Fruit fly (Drosophila melanogaster) whole organism, embryonic: ENCODE results near the gene CG12012.

ENCODE experiments used
- C15 ChIP-seq: fragments of 200-800 bp; sonication (Bioruptor generic); IDR thresholded peaks from 3 replicates; pipeline ENCODE4 v1.3.6; 2022; ENCODE audit warnings: missing biosample characterization, missing genetic modification characterization
- CG10565 ChIP-seq: fragments of 200-800 bp; sonication (Bioruptor generic); optimal IDR thresholded peaks from 3 replicates; lab custom pipeline; 2016; ENCODE audit warnings: missing biosample characterization, mild to moderate bottlenecking, missing genetic modification characterization
- CG10959 ChIP-seq: fragments of 200-800 bp; sonication (Bioruptor generic); IDR thresholded peaks from 2 replicates; pipeline ENCODE4 v1.3.6; 2022; ENCODE audit warnings: missing biosample characterization, missing genetic modification characterization
- CG11504 ChIP-seq: fragments of 200-800 bp; sonication (Bioruptor generic); optimal IDR thresholded peaks from 3 replicates; lab custom pipeline; 2019; ENCODE audit warnings: missing biosample characterization, mild to moderate bottlenecking, missing genetic modification characterization, moderate library complexity
- CG12071 ChIP-seq: fragments of 200-800 bp; sonication (Bioruptor generic); optimal IDR thresholded peaks from 3 replicates; lab custom pipeline; 2018; ENCODE audit warnings: missing biosample characterization, mild to moderate bottlenecking, missing genetic modification characterization
- CG12769 ChIP-seq: fragments of 200-800 bp; sonication (Bioruptor generic); optimal IDR thresholded peaks from 2 replicates; lab custom pipeline; 2019; ENCODE audit warnings: missing biosample characterization, mild to moderate bottlenecking, missing genetic modification characterization, moderate library complexity
- CG13296 ChIP-seq: fragments of 200-800 bp; sonication (Bioruptor generic); optimal IDR thresholded peaks from 3 replicates; lab custom pipeline; 2018; ENCODE audit warnings: missing biosample characterization, mild to moderate bottlenecking, missing genetic modification characterization
- CG14667 ChIP-seq: fragments of 200-800 bp; sonication (Bioruptor generic); IDR thresholded peaks from 2 replicates; pipeline ENCODE4 v1.3.6; 2022; ENCODE audit warnings: missing biosample characterization, missing genetic modification characterization
- CG15269 ChIP-seq: fragments of 200-800 bp; sonication (Bioruptor generic); optimal IDR thresholded peaks from 2 replicates; lab custom pipeline; 2018; ENCODE audit warnings: missing biosample characterization, mild to moderate bottlenecking, missing genetic modification characterization, moderate library complexity
- CG1603 ChIP-seq: fragments of 200-800 bp; sonication (Bioruptor generic); optimal IDR thresholded peaks from 2 replicates; lab custom pipeline; 2019; ENCODE audit warnings: missing biosample characterization, mild to moderate bottlenecking, missing genetic modification characterization, moderate library complexity
- CG1832 ChIP-seq: fragments of 200-800 bp; sonication (Bioruptor generic); optimal IDR thresholded peaks from 2 replicates; lab custom pipeline; 2017; ENCODE audit warnings: missing biosample characterization, mild to moderate bottlenecking, missing genetic modification characterization, inconsistent platforms
- CG2712 ChIP-seq: fragments of 200-800 bp; optimal IDR thresholded peaks from 3 replicates; lab custom pipeline; 2019; ENCODE audit warnings: missing biosample characterization, mild to moderate bottlenecking, missing genetic modification characterization, moderate library complexity
- CG31224 ChIP-seq: fragments of 200-800 bp; sonication (Bioruptor generic); IDR thresholded peaks from 2 replicates; pipeline ENCODE4 v1.3.6; 2022; ENCODE audit warnings: missing biosample characterization, missing genetic modification characterization
- CG31388 ChIP-seq: fragments of 200-800 bp; sonication (Bioruptor generic); optimal IDR thresholded peaks from 2 replicates; lab custom pipeline; 2016; ENCODE audit warnings: missing biosample characterization, missing genetic modification characterization
- CG31441 ChIP-seq: fragments of 200-800 bp; sonication (Bioruptor generic); IDR thresholded peaks from 2 replicates; pipeline ENCODE4 v1.3.6; 2022; ENCODE audit warnings: missing biosample characterization, missing genetic modification characterization
- CG3281 ChIP-seq: fragments of 200-800 bp; sonication (Bioruptor generic); optimal IDR thresholded peaks from 3 replicates; lab custom pipeline; 2017; ENCODE audit warnings: missing biosample characterization, mild to moderate bottlenecking, missing genetic modification characterization
- CG42726 ChIP-seq: fragments of 200-800 bp; sonication (Bioruptor generic); IDR thresholded peaks from 2 replicates; pipeline ENCODE4 v1.3.6; 2022; ENCODE audit warnings: missing biosample characterization, missing genetic modification characterization; ENCODE audit not compliant: partially characterized antibody
- CG4282 ChIP-seq: fragments of 200-800 bp; sonication (Bioruptor generic); optimal IDR thresholded peaks from 2 replicates; lab custom pipeline; 2016; ENCODE audit warnings: missing biosample characterization, missing genetic modification characterization
- CG4707 ChIP-seq: fragments of 200-800 bp; sonication (Bioruptor generic); optimal IDR thresholded peaks from 2 replicates; lab custom pipeline; 2018; ENCODE audit warnings: missing biosample characterization, mild to moderate bottlenecking, missing genetic modification characterization, moderate library complexity
- CG6654 ChIP-seq: fragments of 200-800 bp; sonication (Bioruptor generic); optimal IDR thresholded peaks from 2 replicates; lab custom pipeline; 2017; ENCODE audit warnings: missing biosample characterization, mild to moderate bottlenecking, missing genetic modification characterization
- CG7928 ChIP-seq: fragments of 200-800 bp; sonication (Bioruptor generic); optimal IDR thresholded peaks from 2 replicates; lab custom pipeline; 2017; ENCODE audit warnings: missing biosample characterization, mild to moderate bottlenecking, missing genetic modification characterization
- Dbx ChIP-seq: fragments of 200-800 bp; sonication (Bioruptor generic); IDR thresholded peaks from 3 replicates; pipeline ENCODE4 v1.3.6; 2022; ENCODE audit warnings: missing biosample characterization, missing genetic modification characterization
- Drgx ChIP-seq: fragments of 200-800 bp; sonication (Bioruptor generic); IDR thresholded peaks from 2 replicates; pipeline ENCODE4 v1.3.6; 2022; ENCODE audit warnings: missing biosample characterization, missing genetic modification characterization
- Elba2 ChIP-seq: fragments of 200-800 bp; sonication (Bioruptor generic); optimal IDR thresholded peaks from 3 replicates; lab custom pipeline; 2016; ENCODE audit warnings: missing biosample characterization, missing genetic modification characterization
- Fer3 ChIP-seq: fragments of 200-800 bp; sonication (Bioruptor generic); optimal IDR thresholded peaks from 2 replicates; lab custom pipeline; 2018; ENCODE audit warnings: missing biosample characterization, mild to moderate bottlenecking, missing genetic modification characterization, moderate library complexity
- Hand ChIP-seq: fragments of 200-800 bp; sonication (Bioruptor generic); optimal IDR thresholded peaks from 2 replicates; lab custom pipeline; 2017; ENCODE audit warnings: mild to moderate bottlenecking, missing biosample characterization, missing genetic modification reagents, missing genetic modification characterization
- Jarid2 ChIP-seq: fragments of 200-800 bp; sonication (Bioruptor generic); optimal IDR thresholded peaks from 3 replicates; lab custom pipeline; 2017; ENCODE audit warnings: mild to moderate bottlenecking, missing biosample characterization, missing genetic modification reagents, missing genetic modification characterization
- Kr ChIP-seq: fragments of 200-800 bp; sonication (Bioruptor generic); optimal IDR thresholded peaks from 2 replicates; lab custom pipeline; 2017; ENCODE audit warnings: missing biosample characterization, mild to moderate bottlenecking, missing genetic modification characterization
- Lpt ChIP-seq: fragments of >200 bp; optimal IDR thresholded peaks from 2 replicates; lab custom pipeline; 2018; ENCODE audit warnings: missing biosample characterization, missing genetic modification characterization
- Mrtf ChIP-seq: fragments of 200-800 bp; sonication (Bioruptor generic); IDR thresholded peaks from 3 replicates; pipeline ENCODE4 v1.3.6; 2022; ENCODE audit warnings: missing biosample characterization, missing genetic modification characterization
- Optix ChIP-seq: fragments of 200-800 bp; sonication (Bioruptor generic); IDR thresholded peaks from 3 replicates; pipeline ENCODE4 v1.3.6; 2022; ENCODE audit warnings: missing biosample characterization, missing genetic modification characterization
- Scr ChIP-seq: fragments of 200-800 bp; sonication (Bioruptor generic); IDR thresholded peaks from 2 replicates; pipeline ENCODE4 v1.3.6; 2022; ENCODE audit warnings: missing biosample characterization, missing genetic modification characterization; ENCODE audit not compliant: partially characterized antibody
- Spps ChIP-seq: fragments of 200-800 bp; sonication (Bioruptor generic); optimal IDR thresholded peaks from 2 replicates; lab custom pipeline; 2018; ENCODE audit warnings: missing biosample characterization, mild to moderate bottlenecking, missing genetic modification characterization
- Sry-β ChIP-seq: fragments of 200-800 bp; sonication (Bioruptor generic); optimal IDR thresholded peaks from 2 replicates; lab custom pipeline; 2018; ENCODE audit warnings: missing biosample characterization, mild to moderate bottlenecking, missing genetic modification characterization, moderate library complexity
- Tbp ChIP-seq: fragments of >200 bp; optimal IDR thresholded peaks from 2 replicates; lab custom pipeline; 2018; ENCODE audit warnings: missing biosample characterization, missing genetic modification characterization
- Xbp1 ChIP-seq: fragments of 200-800 bp; sonication (Bioruptor generic); optimal IDR thresholded peaks from 3 replicates; lab custom pipeline; 2016; ENCODE audit warnings: missing biosample characterization, mild to moderate bottlenecking, missing genetic modification characterization
- az2 ChIP-seq: fragments of 200-800 bp; sonication (Bioruptor generic); optimal IDR thresholded peaks from 3 replicates; lab custom pipeline; 2016; ENCODE audit warnings: missing biosample characterization, missing genetic modification characterization
- cad ChIP-seq: fragments of >200 bp; optimal IDR thresholded peaks from 2 replicates; lab custom pipeline; 2017; ENCODE audit warnings: missing biosample characterization, missing genetic modification characterization
- chm ChIP-seq: fragments of 200-800 bp; sonication (Bioruptor generic); IDR thresholded peaks from 2 replicates; pipeline ENCODE4 v1.3.6; 2022; ENCODE audit warnings: missing biosample characterization, missing genetic modification characterization
- crol ChIP-seq: fragments of 200-800 bp; sonication (Bioruptor generic); IDR thresholded peaks from 2 replicates; pipeline ENCODE4 v1.3.6; 2022; ENCODE audit warnings: missing biosample characterization, missing genetic modification characterization
- dmrt11E ChIP-seq: fragments of 200-800 bp; sonication (Bioruptor generic); optimal IDR thresholded peaks from 3 replicates; lab custom pipeline; 2018; ENCODE audit warnings: missing biosample characterization, mild to moderate bottlenecking, missing genetic modification characterization, moderate library complexity
- eyg ChIP-seq: fragments of 200-800 bp; sonication (Bioruptor generic); optimal IDR thresholded peaks from 3 replicates; lab custom pipeline; 2016; ENCODE audit warnings: missing biosample characterization, missing genetic modification characterization
- gem ChIP-seq: fragments of 200-800 bp; sonication (Bioruptor generic); optimal IDR thresholded peaks from 2 replicates; lab custom pipeline; 2019; ENCODE audit warnings: missing biosample characterization, mild to moderate bottlenecking, missing genetic modification characterization, moderate library complexity
- jigr1 ChIP-seq: fragments of 200-800 bp; sonication (Bioruptor generic); IDR thresholded peaks from 3 replicates; pipeline ENCODE4 v1.3.6; 2022; ENCODE audit warnings: missing biosample characterization, missing genetic modification characterization
- lola ChIP-seq, 3 experiments: fragments of >200 bp in 2 of 3; fragments of 200-800 bp in 1 of 3; sonication (Bioruptor generic) in 1 of 3; optimal IDR thresholded peaks; 2 replicates each; lab custom pipeline; 2017 to 2019; ENCODE audit warnings: missing biosample characterization in 3 of 3, missing genetic modification characterization in 3 of 3, mild to moderate bottlenecking in 1 of 3, moderate library complexity in 1 of 3
- nerfin-1 ChIP-seq: fragments of 200-800 bp; sonication (Bioruptor generic); optimal IDR thresholded peaks from 3 replicates; lab custom pipeline; 2019; ENCODE audit warnings: missing biosample characterization, mild to moderate bottlenecking, missing genetic modification characterization, moderate library complexity
- pnt ChIP-seq: fragments of 200-800 bp; sonication (Bioruptor generic); optimal IDR thresholded peaks from 3 replicates; lab custom pipeline; 2016; ENCODE audit warnings: missing biosample characterization, missing genetic modification characterization
- pum ChIP-seq: fragments of 200-800 bp; sonication (Bioruptor generic); optimal IDR thresholded peaks from 2 replicates; lab custom pipeline; 2016; ENCODE audit warnings: missing biosample characterization, missing genetic modification characterization
- rib ChIP-seq: fragments of 200-800 bp; sonication (Bioruptor generic); IDR thresholded peaks from 2 replicates; pipeline ENCODE4 v1.3.6; 2022; ENCODE audit warnings: missing biosample characterization, missing genetic modification characterization
- tio ChIP-seq: fragments of 200-800 bp; sonication (Bioruptor generic); optimal IDR thresholded peaks from 2 replicates; lab custom pipeline; 2017; ENCODE audit warnings: missing biosample characterization, missing genetic modification characterization, inconsistent platforms
- vfl ChIP-seq: fragments of 200-800 bp; sonication (Bioruptor generic); optimal IDR thresholded peaks from 2 replicates; lab custom pipeline; 2016; ENCODE audit warnings: missing biosample characterization, missing genetic modification characterization

CG12012 gene

dm6 chr3L:3377965-3378292 lies 1.4 kb downstream of the CG12012 start, which contains the start of gene Ids (continued):
- no peak for TF ChIP-seq pum
- no peak for TF ChIP-seq CG42726 (GFP tag; lab: Robert Waterston, UW)
- peak; percentile 80 for TF ChIP-seq CG11504 (tag; lab: Kevin White, UChicago)
- TF ChIP-seq Spps (tag; lab: Kevin White, UChicago): no peak
- TF ChIP-seq CG10565 (GFP tag; lab: Kevin White, UChicago): no peak
- no peak for TF ChIP-seq Lpt (GFP tag; lab: Kevin White, UChicago)
- 0 out of 3 replicates have a peak, but pooled peaks have one; percentile 35 for TF ChIP-seq C15
- TF ChIP-seq CG12071: no peak
- peak in 1 of 3 experiments; percentile 13 for TF ChIP-seq lola (GFP tag; optimal IDR thresholded peaks at IDR 0.05; lab: Kevin White, UChicago)
- TF ChIP-seq CG4282: no peak
- TF ChIP-seq CG1832 (GFP tag; lab: Kevin White, UChicago): no peak
- TF ChIP-seq CG15269 (tag; lab: Kevin White, UChicago): no peak
- no peak for TF ChIP-seq cad (GFP tag; lab: Kevin White, UChicago)
- peak; percentile 11 for TF ChIP-seq CG6654 (GFP tag; lab: Kevin White, UChicago)
- peak; percentile 48 for TF ChIP-seq dmrt11E
- peak; percentile 68 for TF ChIP-seq Fer3 (tag; lab: Kevin White, UChicago)
- TF ChIP-seq az2 (GFP tag; lab: Kevin White, UChicago): peak; percentile 68
- TF ChIP-seq CG1603 (tag; lab: Kevin White, UChicago): peak; percentile 27
- TF ChIP-seq CG4707 (GFP tag; lab: Kevin White, UChicago): no peak
- TF ChIP-seq Mrtf (GFP tag; lab: Robert Waterston, UW): 0 out of 3 replicates have a peak, but pooled peaks have one; percentile 48
- TF ChIP-seq gem (tag; lab: Kevin White, UChicago): peak; percentile 78
- TF ChIP-seq CG31224 (GFP tag; lab: Robert Waterston, UW): no peak
- TF ChIP-seq CG13296 (GFP tag; lab: Kevin White, UChicago): peak; percentile 63
- TF ChIP-seq Drgx: peak; percentile 72
- TF ChIP-seq CG31441: peak; percentile 81
- no peak for TF ChIP-seq Hand (GFP tag; lab: Kevin White, UChicago)
- peak; percentile 41; the same call in 1 of the 2 replicates for TF ChIP-seq crol (GFP tag; lab: Robert Waterston, UW)
- TF ChIP-seq CG14667 (GFP tag; lab: Robert Waterston, UW): peak; percentile 66; the same call in 1 of the 2 replicates
- TF ChIP-seq CG2712: peak; percentile 77
- TF ChIP-seq nerfin-1 (tag; lab: Kevin White, UChicago): no peak
- peak; percentile 4 for TF ChIP-seq pnt
- TF ChIP-seq rib: no peak
- TF ChIP-seq CG3281 (GFP tag; lab: Kevin White, UChicago): peak; percentile 60
- TF ChIP-seq Elba2 (GFP tag; lab: Kevin White, UChicago): no peak
- TF ChIP-seq Dbx (GFP tag; lab: Robert Waterston, UW): peak; percentile 72; the same call in 2 of the 3 replicates
- TF ChIP-seq eyg (GFP tag; lab: Kevin White, UChicago): no peak
- no peak for TF ChIP-seq Sry-β (GFP tag; lab: Kevin White, UChicago)
- TF ChIP-seq Optix (GFP tag; lab: Robert Waterston, UW): no peak
- TF ChIP-seq chm (GFP tag; lab: Robert Waterston, UW): peak; percentile 79
- peak; percentile 64 for TF ChIP-seq Xbp1 (GFP tag; lab: Kevin White, UChicago)
- no peak for TF ChIP-seq CG10959 (GFP tag; lab: Robert Waterston, UW)
- peak; percentile 40 for TF ChIP-seq vfl (GFP tag; lab: Kevin White, UChicago)
- TF ChIP-seq Tbp (GFP tag; lab: Kevin White, UChicago): no peak
- TF ChIP-seq Jarid2 (GFP tag; lab: Kevin White, UChicago): no peak
- no peak for TF ChIP-seq tio (GFP tag; lab: Kevin White, UChicago)
- TF ChIP-seq Scr (GFP tag; lab: Robert Waterston, UW): no peak
- no peak for TF ChIP-seq CG7928 (GFP tag; lab: Kevin White, UChicago)
- no peak for TF ChIP-seq CG12769
- TF ChIP-seq jigr1 (GFP tag; lab: Robert Waterston, UW): no peak
- TF ChIP-seq CG31388: no peak
- no peak for TF ChIP-seq Kr (GFP tag; lab: Kevin White, UChicago)
